Fruit fly (Drosophila melanogaster): ENCODE measurements around the gene mRpS6.

Gene mRpS6

DNA sequence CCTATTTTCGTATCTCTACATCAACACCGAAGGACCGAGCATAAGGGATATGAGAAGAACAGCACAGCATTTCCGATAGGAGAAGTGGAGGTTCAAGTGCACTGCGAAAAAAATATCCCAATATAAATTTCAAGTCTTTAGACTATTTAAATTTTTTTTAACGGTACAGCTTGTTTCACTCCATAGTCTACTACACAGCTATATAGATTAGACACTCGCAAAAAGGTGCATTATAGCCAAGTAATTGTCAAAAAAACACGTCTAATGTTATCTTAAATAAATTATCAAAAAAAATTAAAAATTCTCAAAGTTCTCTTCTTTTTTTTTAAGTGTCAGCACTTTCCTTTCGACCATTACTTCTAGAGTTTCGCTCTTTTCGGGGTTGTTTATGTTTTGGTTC lies 14.5 kb downstream of the mRpS6 start (continued):
- TF ChIP-seq CG32767 (GFP tag; IDR thresholded peaks at IDR 0.05) = 0 out of 2 replicates have a peak, but pooled peaks have one; percentile 21
- peak; percentile 11 for TF ChIP-seq CG10654 (GFP tag; optimal IDR thresholded peaks at IDR 0.05)
- no peak for TF ChIP-seq CG12236 (GFP tag; optimal IDR thresholded peaks at IDR 0.05)
- TF ChIP-seq CG2678 (tag; optimal IDR thresholded peaks at IDR 0.05) = peak; percentile 83
- no peak for TF ChIP-seq Eip74EF (GFP tag; optimal IDR thresholded peaks at IDR 0.05)
- TF ChIP-seq Mad (GFP tag; optimal IDR thresholded peaks at IDR 0.05) = no peak
- peak; percentile 55 for TF ChIP-seq CG3847 (GFP tag; IDR thresholded peaks at IDR 0.05)
- TF ChIP-seq Hsf (GFP tag; optimal IDR thresholded peaks at IDR 0.05) = peak; percentile 52
- no peak for TF ChIP-seq ERR (GFP tag; optimal IDR thresholded peaks at IDR 0.05)
- TF ChIP-seq Hr78 (GFP tag; optimal IDR thresholded peaks at IDR 0.05) = no peak
- TF ChIP-seq CG8478 (optimal IDR thresholded peaks at IDR 0.05) = no peak
- TF ChIP-seq Asciz (GFP tag; optimal IDR thresholded peaks at IDR 0.05) = peak; percentile 33
- peak; percentile 27 for TF ChIP-seq CG6813 (GFP tag; optimal IDR thresholded peaks at IDR 0.05)
- no peak for TF ChIP-seq jumu (GFP tag; optimal IDR thresholded peaks at IDR 0.05)
- TF ChIP-seq Rx (GFP tag; IDR thresholded peaks at IDR 0.05) = no peak
- TF ChIP-seq pb (GFP tag; optimal IDR thresholded peaks at IDR 0.05) = no peak
- TF ChIP-seq CG11456 (GFP tag; IDR thresholded peaks at IDR 0.05) = 0 out of 3 replicates have a peak, but pooled peaks have one; percentile 62
- peak; percentile 7 for TF ChIP-seq D19B (GFP tag; optimal IDR thresholded peaks at IDR 0.05)
- TF ChIP-seq abd-A (tag; optimal IDR thresholded peaks at IDR 0.05) = peak; percentile 41
- TF ChIP-seq CG17802 (tag; optimal IDR thresholded peaks at IDR 0.05) = no peak
- TF ChIP-seq Dp (GFP tag; optimal IDR thresholded peaks at IDR 0.05) = no peak
- no peak for TF ChIP-seq NFAT (GFP tag; IDR thresholded peaks at IDR 0.05)
- peak; percentile 63 for TF ChIP-seq dmrt99B (tag; optimal IDR thresholded peaks at IDR 0.05)
- peak; percentile 61 for TF ChIP-seq stc (GFP tag; IDR thresholded peaks at IDR 0.05)
- no peak for TF ChIP-seq cas (GFP tag; IDR thresholded peaks at IDR 0.05)
- TF ChIP-seq E2f1 (GFP tag; IDR thresholded peaks at IDR 0.05) = peak; percentile 62
- peak; percentile 62 for TF ChIP-seq bcd (GFP tag; optimal IDR thresholded peaks at IDR 0.05)
- TF ChIP-seq CG16813 (GFP tag; IDR thresholded peaks at IDR 0.05; ENCODE audit: partially characterized antibody) = no peak
- no peak for TF ChIP-seq CG31388 (GFP tag; optimal IDR thresholded peaks at IDR 0.05)
- TF ChIP-seq CG8924 (tag; optimal IDR thresholded peaks at IDR 0.05) = peak; percentile 56
- TF ChIP-seq CG1832 (GFP tag; optimal IDR thresholded peaks at IDR 0.05) = no peak
- TF ChIP-seq CG9876 (GFP tag; optimal IDR thresholded peaks at IDR 0.05) = no peak
- peak; percentile 34; the same call in 1 of the 2 replicates for TF ChIP-seq CG14667 (GFP tag; IDR thresholded peaks at IDR 0.05)
- peak; percentile 38; the same call in 2 of the 3 replicates for TF ChIP-seq Aef1 (GFP tag; IDR thresholded peaks at IDR 0.05)
- no peak for TF ChIP-seq exex (tag; optimal IDR thresholded peaks at IDR 0.05)
- TF ChIP-seq lbe (GFP tag; optimal IDR thresholded peaks at IDR 0.05) = no peak
- TF ChIP-seq Trl (optimal IDR thresholded peaks at IDR 0.05) = peak in 1 of 2 experiments; percentile 8
- TF ChIP-seq Trl (GFP tag; optimal IDR thresholded peaks at IDR 0.05) = no peak
- no peak for TF ChIP-seq dati (GFP tag; IDR thresholded peaks at IDR 0.05)
- peak; percentile 67 for TF ChIP-seq CG10147 (GFP tag; optimal IDR thresholded peaks at IDR 0.05)
- TF ChIP-seq CG2116 (GFP tag; optimal IDR thresholded peaks at IDR 0.05) = peak; percentile 7
- TF ChIP-seq Oli (tag; optimal IDR thresholded peaks at IDR 0.05) = peak; percentile 69
- peak; percentile 69 for TF ChIP-seq CoRest (tag; optimal IDR thresholded peaks at IDR 0.05)
- TF ChIP-seq fru (optimal IDR thresholded peaks at IDR 0.05) = no peak
- TF ChIP-seq CG15514 (GFP tag; optimal IDR thresholded peaks at IDR 0.05) = peak; percentile 30
- TF ChIP-seq CG14710 (tag; optimal IDR thresholded peaks at IDR 0.05) = peak; percentile 7
- no peak for TF ChIP-seq NK7.1 (GFP tag; optimal IDR thresholded peaks at IDR 0.05)
- peak; percentile 38 for TF ChIP-seq odd (GFP tag; optimal IDR thresholded peaks at IDR 0.05)
- peak; percentile 50; the same call in 1 of the 2 replicates for TF ChIP-seq sisA (GFP tag; IDR thresholded peaks at IDR 0.05)
- TF ChIP-seq zf30C (GFP tag; optimal IDR thresholded peaks at IDR 0.05) = peak; percentile 66
- no peak for TF ChIP-seq CG13123 (GFP tag; optimal IDR thresholded peaks at IDR 0.05)
